Worm (Caenorhabditis elegans): ENCODE data around the gene prk-2.

DNA sequence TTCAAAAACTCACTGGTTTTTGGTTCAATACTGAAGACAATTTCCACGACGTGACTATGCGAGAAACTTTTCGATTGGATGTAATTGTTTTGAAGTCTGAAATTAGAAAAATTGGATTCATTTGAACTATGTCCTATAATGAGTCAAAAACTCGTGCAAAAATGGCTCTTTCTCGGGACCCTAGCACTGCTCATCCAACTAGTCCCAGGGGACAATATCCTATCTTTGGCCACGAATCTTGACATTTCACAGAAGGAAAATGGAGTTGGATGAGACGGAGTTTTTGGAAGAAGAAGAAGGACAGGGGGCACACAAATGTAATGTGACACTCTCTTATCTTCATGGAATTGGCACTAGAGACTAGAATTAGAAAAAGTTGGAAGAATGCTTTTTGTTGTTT lies 11.9 kb upstream of the prk-2 start:
- no peak for TF ChIP-seq flt-1 (GFP tag; IDR thresholded peaks at IDR 0.05)
- no peak for TF ChIP-seq tbx-37 (GFP tag; conservative IDR thresholded peaks at IDR 0.05)
- TF ChIP-seq ama-1 (optimal IDR thresholded peaks at IDR 0.05), result no peak
- TF ChIP-seq ceh-36 (tag; optimal IDR thresholded peaks at IDR 0.05), result no peak
- no peak for TF ChIP-seq aly-1 (tag; optimal IDR thresholded peaks at IDR 0.05)
- no peak for TF ChIP-seq sea-1 (GFP tag; conservative IDR thresholded peaks at IDR 0.05)
- no peak for TF ChIP-seq ceh-13 (GFP tag; optimal IDR thresholded peaks at IDR 0.05)
- no peak for TF ChIP-seq ets-7 (tag; optimal IDR thresholded peaks at IDR 0.05)
- no peak for TF ChIP-seq tra-4 (tag; optimal IDR thresholded peaks at IDR 0.05)
- no peak for TF ChIP-seq hmg-4 (GFP tag; optimal IDR thresholded peaks at IDR 0.05)
- no peak for TF ChIP-seq scrt-1 (GFP tag; IDR thresholded peaks at IDR 0.05)

All from whole organism, early embryonic.